Worm (Caenorhabditis elegans): ENCODE measurements around the gene spp-12.

ce11 chrV:13848379-13848778 is 41.2 kb upstream of the spp-12 start, which contains the start of gene srx-133:
- TF ChIP-seq F26F4.8 (GFP tag; conservative IDR thresholded peaks at IDR 0.05) (no peak), ceh-62 (tag; optimal IDR thresholded peaks at IDR 0.05) (no peak), T26A8.4 (GFP tag; IDR thresholded peaks at IDR 0.05) (no peak), lin-39 (tag; optimal IDR thresholded peaks at IDR 0.05) (no peak), unc-62 (GFP tag; optimal IDR thresholded peaks at IDR 0.05 in 1 of 2) (no peak), unc-62 (tag; optimal IDR thresholded peaks at IDR 0.05) (no peak), pqm-1 (tag; optimal IDR thresholded peaks at IDR 0.05) (no peak), attf-4 (tag; optimal IDR thresholded peaks at IDR 0.05) (no peak), unc-39 (tag; optimal IDR thresholded peaks at IDR 0.05) (no peak), spr-1 (tag; optimal IDR thresholded peaks at IDR 0.05) (no peak), ama-1 (optimal IDR thresholded peaks at IDR 0.05) (no peak), skn-1 (tag; optimal IDR thresholded peaks at IDR 0.05) (no peak)
